Fruit fly (Drosophila melanogaster): ENCODE results near the gene CG17028.

DNA sequence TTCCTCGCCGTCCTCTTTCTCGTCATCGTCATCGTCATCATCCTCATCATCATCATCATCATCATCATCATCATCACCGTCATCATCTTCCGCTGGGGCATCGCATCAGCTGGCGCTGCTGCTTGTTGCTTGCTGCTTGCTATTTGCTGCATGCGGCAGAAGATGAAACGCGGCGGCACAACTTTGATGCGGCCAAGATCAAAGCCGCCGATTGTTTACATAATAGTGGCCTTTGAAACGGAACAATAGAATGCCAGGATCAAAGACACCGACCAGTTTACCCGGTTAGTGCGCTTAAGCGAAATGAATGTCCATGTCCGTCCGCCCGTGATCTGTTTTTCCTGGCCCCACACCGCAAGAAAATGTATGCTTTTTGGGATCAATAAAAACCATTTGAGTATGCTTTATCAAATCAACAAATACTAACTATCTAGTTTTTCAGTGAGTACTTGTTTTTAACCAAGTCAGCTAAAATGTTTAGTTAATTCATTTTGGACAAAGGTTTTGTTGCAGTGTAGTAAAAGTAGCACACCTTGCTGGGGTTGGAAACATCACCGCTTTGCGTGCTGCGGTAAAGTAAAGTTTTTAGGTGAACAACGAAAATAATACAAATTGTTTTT, 42.9 kb downstream of the CG17028 start:
- TF ChIP-seq psq (optimal IDR thresholded peaks at IDR 0.05) (no peak), usp (GFP tag; optimal IDR thresholded peaks at IDR 0.05) (no peak)

All from whole organism.